Worm (Caenorhabditis elegans) whole organism, L4 larva: ENCODE results near the gene sprp-4.

Experiments
- ama-1 ChIP-seq: fragments of 150-350 bp; optimal IDR thresholded peaks from 2 replicates; lab custom pipeline; 2014; ENCODE audit warnings: inconsistent platforms, mixed read lengths
- egl-27 ChIP-seq: sonication (generic microtip); optimal IDR thresholded peaks from 3 replicates; lab custom pipeline; 2017; ENCODE audit warnings: missing biosample characterization, missing genetic modification reagents, missing genetic modification characterization
- lin-13 ChIP-seq: fragments of 150-350 bp; optimal IDR thresholded peaks from 2 replicates; lab custom pipeline; 2014; ENCODE audit warnings: missing biosample characterization, missing genetic modification reagents, missing genetic modification characterization
- nhr-76 ChIP-seq: fragments of 150-350 bp; optimal IDR thresholded peaks from 2 replicates; lab custom pipeline; 2014; ENCODE audit warnings: missing biosample characterization, missing genetic modification characterization
- pqm-1 ChIP-seq: sonication (generic microtip); optimal IDR thresholded peaks from 2 replicates; lab custom pipeline; 2017; ENCODE audit warnings: missing biosample characterization, missing genetic modification characterization
- skn-1 ChIP-seq: fragments of 150-350 bp; optimal IDR thresholded peaks from 2 replicates; lab custom pipeline; 2014; ENCODE audit warnings: missing biosample characterization, missing genetic modification characterization

ce11 chrX:8892808-8893207, 39.4 kb upstream of the sprp-4 start, which contains the start of gene C13E3.1:
- TF ChIP-seq lin-13 (GFP tag; lab: Kevin White, UChicago) (no peak), skn-1 (no peak), pqm-1 (tag; lab: Kevin White, UChicago) (no peak), ama-1 (lab: Kevin White, UChicago) (no peak), egl-27 (tag; lab: Kevin White, UChicago) (no peak), nhr-76 (tag; lab: Kevin White, UChicago) (no peak)
